Worm (Caenorhabditis elegans): ENCODE data around the gene ccd-5.

ccd-5 gene

ce11 chrX:2527877-2528276, 44.6 kb downstream of the ccd-5 start (continued):
- no peak for TF ChIP-seq Y53F4B.3 (GFP tag; IDR thresholded peaks at IDR 0.05)
- no peak for TF ChIP-seq aptf-2 (GFP tag; conservative IDR thresholded peaks at IDR 0.05)
- no peak for TF ChIP-seq ceh-58 (GFP tag; IDR thresholded peaks at IDR 0.05)
- no peak for TF ChIP-seq Y53G8AR.9 (GFP tag; conservative IDR thresholded peaks at IDR 0.05)
- TF ChIP-seq let-607 (tag; optimal IDR thresholded peaks at IDR 0.05), result peak in 1 of 2 experiments; percentile 47
- TF ChIP-seq snpc-3.4 (tag; optimal IDR thresholded peaks at IDR 0.05), result no peak
- no peak for TF ChIP-seq mel-28 (tag; optimal IDR thresholded peaks at IDR 0.05; ENCODE audit: borderline replicate concordance)
- no peak for TF ChIP-seq pha-4 (tag; optimal IDR thresholded peaks at IDR 0.05)
- TF ChIP-seq ztf-28 (GFP tag; IDR thresholded peaks at IDR 0.05), result no peak
- TF ChIP-seq ztf-6 (GFP tag; IDR thresholded peaks at IDR 0.05), result no peak
- TF ChIP-seq Y56A3A.18 (GFP tag; IDR thresholded peaks at IDR 0.05), result peak; percentile 19; the same call in 1 of the 2 replicates
- no peak for TF ChIP-seq bed-2 (GFP tag; IDR thresholded peaks at IDR 0.05)
- 0 out of 2 replicates have a peak, but pooled peaks have one; percentile 36 for TF ChIP-seq rcor-1 (GFP tag; IDR thresholded peaks at IDR 0.05)
- no peak for TF ChIP-seq lir-1 (GFP tag; conservative IDR thresholded peaks at IDR 0.05)
- TF ChIP-seq C17E4.6 (GFP tag; IDR thresholded peaks at IDR 0.05), result no peak
- no peak for TF ChIP-seq hmg-20 (GFP tag; IDR thresholded peaks at IDR 0.05)
- no peak for TF ChIP-seq madf-8 (GFP tag; conservative IDR thresholded peaks at IDR 0.05)
- 0 out of 2 replicates have a peak, but pooled peaks have one; percentile 50 for TF ChIP-seq cebp-2 (GFP tag; IDR thresholded peaks at IDR 0.05)
- no peak for TF ChIP-seq F49E8.2 (tag; optimal IDR thresholded peaks at IDR 0.05; ENCODE audit: insufficient read depth)
- TF ChIP-seq Y67H2A.10 (GFP tag; conservative IDR thresholded peaks at IDR 0.05), result no peak
- TF ChIP-seq hlh-12 (tag; optimal IDR thresholded peaks at IDR 0.05), result no peak
- TF ChIP-seq T07F8.4 (tag; optimal IDR thresholded peaks at IDR 0.05), result no peak
- peak; percentile 69 for TF ChIP-seq zfh-2 (GFP tag; conservative IDR thresholded peaks at IDR 0.05)
- no peak for TF ChIP-seq F55B11.4 (tag; optimal IDR thresholded peaks at IDR 0.05; ENCODE audit: borderline replicate concordance, insufficient read depth)
- TF ChIP-seq tlf-1 (GFP tag; optimal IDR thresholded peaks at IDR 0.05), result no peak
- TF ChIP-seq tbx-9 (tag; optimal IDR thresholded peaks at IDR 0.05; ENCODE audit: borderline replicate concordance), result no peak
- peak; percentile 30 to 67 for TF ChIP-seq rec-8 (tag; optimal IDR thresholded peaks at IDR 0.05)
- TF ChIP-seq attf-6 (GFP tag; IDR thresholded peaks at IDR 0.05), result 0 out of 2 replicates have a peak, but pooled peaks have one; percentile 26
- no peak for TF ChIP-seq sdz-38 (tag; optimal IDR thresholded peaks at IDR 0.05)
- TF ChIP-seq dpl-1 (GFP tag; optimal IDR thresholded peaks at IDR 0.05), result no peak
- TF ChIP-seq nfyb-1 (GFP tag; IDR thresholded peaks at IDR 0.05), result peak; percentile 81
- no peak for TF ChIP-seq atf-7 (tag; optimal IDR thresholded peaks at IDR 0.05)
- TF ChIP-seq ekl-4 (GFP tag; IDR thresholded peaks at IDR 0.05), result no peak

DNA sequence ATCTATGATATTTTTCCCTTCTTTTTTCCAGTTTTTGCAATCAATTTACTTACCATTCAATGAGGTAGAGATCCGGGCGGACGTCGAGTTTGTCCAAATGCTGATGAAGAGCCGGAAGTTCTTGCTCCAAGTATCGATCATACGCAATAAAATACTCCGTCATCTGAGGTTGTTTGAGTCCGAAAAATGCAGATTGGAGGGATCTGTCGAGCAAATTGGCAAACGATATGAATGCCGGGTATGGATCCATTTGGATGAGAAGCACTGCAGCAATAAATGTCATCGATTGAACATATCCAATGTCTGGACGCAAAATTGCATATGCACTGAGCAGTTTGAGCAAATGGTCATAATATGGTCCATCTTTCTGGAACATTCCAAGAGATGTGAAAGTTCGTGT, 45.3 kb downstream of the ccd-5 start:
- TF ChIP-seq mxl-1 (tag; optimal IDR thresholded peaks at IDR 0.05), result no peak
- no peak for TF ChIP-seq B0336.3 (GFP tag; IDR thresholded peaks at IDR 0.05)
- TF ChIP-seq fkh-3 (tag; optimal IDR thresholded peaks at IDR 0.05), result no peak
- TF ChIP-seq lin-26 (GFP tag; IDR thresholded peaks at IDR 0.05), result no peak
- no peak for TF ChIP-seq nfya-1 (tag; optimal IDR thresholded peaks at IDR 0.05; ENCODE audit: borderline replicate concordance, insufficient read depth)
- no peak for TF ChIP-seq ztf-3 (GFP tag; optimal IDR thresholded peaks at IDR 0.05)
